Worm (Caenorhabditis elegans) whole organism, L1 larva: Measurements from ENCODE around the gene F31D5.2.

Experiments used
- C04F5.9 ChIP-seq: sonication (generic microtip); optimal IDR thresholded peaks from 2 replicates; lab custom pipeline; 2016; ENCODE audit warnings: missing genetic modification characterization, missing compliant biosample characterization
- alr-1 ChIP-seq: fragments of 200-800 bp; sonication (Bioruptor generic); optimal IDR thresholded peaks from 2 replicates; lab custom pipeline; 2018; ENCODE audit warnings: borderline replicate concordance, mild to moderate bottlenecking, missing genetic modification characterization, missing compliant biosample characterization
- dsc-1 ChIP-seq: sonication (generic microtip); optimal IDR thresholded peaks from 2 replicates; lab custom pipeline; 2016; ENCODE audit warnings: mild to moderate bottlenecking, missing genetic modification characterization, missing compliant biosample characterization
- efl-1 ChIP-seq, 4 experiments: fragments of 150-350 bp; optimal IDR thresholded peaks in 3 of 4; peaks in 1 of 4; 1 replicate in 1 of 4; 2 replicates in 3 of 4; lab custom pipeline; 2014; ENCODE audit warnings: missing biosample characterization in 2 of 4, missing genetic modification characterization in 2 of 4, missing genetic modification reagents in 2 of 4
- efl-3 ChIP-seq: fragments of 200-800 bp; sonication (Bioruptor generic); optimal IDR thresholded peaks from 2 replicates; lab custom pipeline; 2018; ENCODE audit warnings: mild to moderate bottlenecking, missing genetic modification characterization, missing compliant biosample characterization
- egl-13 ChIP-seq: sonication (generic microtip); optimal IDR thresholded peaks from 2 replicates; lab custom pipeline; 2016; ENCODE audit warnings: missing genotype, missing genetic modification reagents, missing genetic modification characterization, missing compliant biosample characterization
- egl-27 ChIP-seq, 2 experiments: fragments of 150-350 bp in 1 of 2; sonication (generic microtip); optimal IDR thresholded peaks; 3 replicates each; lab custom pipeline; 2017 to 2018; ENCODE audit warnings: missing biosample characterization in 2 of 2, missing genetic modification characterization in 2 of 2, missing genetic modification reagents in 2 of 2
- elt-2 ChIP-seq: sonication (generic microtip); optimal IDR thresholded peaks from 2 replicates; lab custom pipeline; 2016; ENCODE audit warnings: missing genetic modification characterization, mild to moderate bottlenecking, inconsistent platforms, missing compliant biosample characterization, missing genetic modification reagents
- fkh-4 ChIP-seq: sonication (generic microtip); optimal IDR thresholded peaks from 2 replicates; lab custom pipeline; 2016; ENCODE audit warnings: missing compliant biosample characterization, missing genetic modification characterization, borderline replicate concordance
- fos-1 ChIP-seq: fragments of 150-350 bp; optimal IDR thresholded peaks from 2 replicates; lab custom pipeline; 2014; ENCODE audit warnings: missing biosample characterization, missing genetic modification characterization
- hlh-4 ChIP-seq: sonication (generic microtip); optimal IDR thresholded peaks from 2 replicates; lab custom pipeline; 2016; ENCODE audit warnings: mild to moderate bottlenecking, missing genetic modification characterization, missing compliant biosample characterization
- isw-1 ChIP-seq: fragments of 200-800 bp; sonication (Bioruptor generic); IDR thresholded peaks from 2 replicates; pipeline ENCODE4 v1.3.6; 2022; ENCODE audit warnings: missing genetic modification characterization, missing compliant biosample characterization
- lin-15B ChIP-seq: fragments of 150-350 bp; sonication (generic microtip); optimal IDR thresholded peaks from 3 replicates; lab custom pipeline; 2014; ENCODE audit warnings: missing biosample characterization, missing genetic modification characterization
- lir-3 ChIP-seq: sonication (generic microtip); optimal IDR thresholded peaks from 2 replicates; lab custom pipeline; 2016; ENCODE audit warnings: mild to moderate bottlenecking, missing genetic modification characterization, moderate library complexity, missing compliant biosample characterization; ENCODE audit not compliant: poor library complexity
- lsy-2 ChIP-seq, 2 experiments: fragments of 150-350 bp; optimal IDR thresholded peaks; 2 replicates each; lab custom pipeline; 2014; ENCODE audit warnings: missing biosample characterization in 2 of 2, missing genetic modification characterization in 2 of 2
- mab-9 ChIP-seq: fragments of 200-800 bp; sonication (Bioruptor generic); IDR thresholded peaks from 2 replicates; pipeline ENCODE4 v1.3.6; 2022; ENCODE audit warnings: missing genetic modification reagents, missing genetic modification characterization, missing compliant biosample characterization
- mdl-1 ChIP-seq, 2 experiments: fragments of 150-350 bp; optimal IDR thresholded peaks; 2 replicates each; lab custom pipeline; 2014 to 2017; ENCODE audit warnings: missing biosample characterization in 2 of 2, missing genetic modification characterization in 2 of 2, inconsistent platforms in 1 of 2
- mep-1 ChIP-seq: fragments of 150-350 bp; optimal IDR thresholded peaks from 2 replicates; lab custom pipeline; 2014; ENCODE audit warnings: missing biosample characterization, missing genetic modification characterization
- nhr-20 ChIP-seq: sonication (generic microtip); optimal IDR thresholded peaks from 2 replicates; lab custom pipeline; 2016; ENCODE audit warnings: mild to moderate bottlenecking, missing genetic modification characterization, missing compliant biosample characterization
- nhr-237 ChIP-seq: fragments of 150-350 bp; optimal IDR thresholded peaks from 2 replicates; lab custom pipeline; 2014; ENCODE audit warnings: missing biosample characterization, missing genetic modification characterization
- nhr-28 ChIP-seq: fragments of 150-350 bp; optimal IDR thresholded peaks from 2 replicates; lab custom pipeline; 2014; ENCODE audit warnings: missing biosample characterization, missing genetic modification characterization
- nhr-71 ChIP-seq: sonication (generic microtip); optimal IDR thresholded peaks from 2 replicates; lab custom pipeline; 2016; ENCODE audit warnings: mild to moderate bottlenecking, missing genetic modification characterization, moderate library complexity, missing compliant biosample characterization
- nhr-90 ChIP-seq: sonication (generic microtip); optimal IDR thresholded peaks from 2 replicates; lab custom pipeline; 2016; ENCODE audit warnings: mild to moderate bottlenecking, missing genetic modification characterization, missing compliant biosample characterization; ENCODE audit not compliant: poor library complexity
- pag-3 ChIP-seq: sonication (generic microtip); optimal IDR thresholded peaks from 2 replicates; lab custom pipeline; 2017; ENCODE audit warnings: missing genetic modification characterization, mild to moderate bottlenecking, missing compliant biosample characterization, antibody characterized with exemption, borderline replicate concordance; ENCODE audit not compliant: insufficient read depth
- pax-3 ChIP-seq: fragments of 200-800 bp; sonication (Bioruptor generic); optimal IDR thresholded peaks from 2 replicates; lab custom pipeline; 2018; ENCODE audit warnings: mild to moderate bottlenecking, missing genetic modification characterization, moderate library complexity, missing compliant biosample characterization
- pqm-1 ChIP-seq: sonication (generic microtip); optimal IDR thresholded peaks from 3 replicates; lab custom pipeline; 2017; ENCODE audit warnings: missing biosample characterization, missing genetic modification characterization
- sup-37 ChIP-seq: fragments of 200-800 bp; sonication (Bioruptor generic); optimal IDR thresholded peaks from 2 replicates; lab custom pipeline; 2018; ENCODE audit warnings: mild to moderate bottlenecking, missing genetic modification characterization, missing compliant biosample characterization
- swsn-7 ChIP-seq: sonication (generic microtip); optimal IDR thresholded peaks from 2 replicates; lab custom pipeline; 2016; ENCODE audit warnings: missing genetic modification characterization, missing compliant biosample characterization
- unc-98 ChIP-seq: fragments of 200-800 bp; sonication (Bioruptor generic); IDR thresholded peaks from 2 replicates; pipeline ENCODE4 v1.3.6; 2022; ENCODE audit warnings: missing genetic modification characterization, missing compliant biosample characterization
- vab-15 ChIP-seq: sonication (generic microtip); optimal IDR thresholded peaks from 2 replicates; lab custom pipeline; 2017; ENCODE audit warnings: missing genotype, mild to moderate bottlenecking, missing genetic modification characterization, missing compliant biosample characterization
- xbp-1 ChIP-seq: sonication (generic microtip); optimal IDR thresholded peaks from 2 replicates; lab custom pipeline; 2016; ENCODE audit warnings: missing genetic modification characterization, missing compliant biosample characterization
- zip-4 ChIP-seq: fragments of 200-800 bp; sonication (Bioruptor generic); optimal IDR thresholded peaks from 2 replicates; lab custom pipeline; 2018; ENCODE audit warnings: mild to moderate bottlenecking, missing genetic modification characterization, moderate library complexity, missing compliant biosample characterization
- ztf-11 ChIP-seq, 2 experiments: sonication (generic microtip); optimal IDR thresholded peaks; 2 replicates each; lab custom pipeline; 2016 to 2017; ENCODE audit warnings: missing genetic modification characterization in 2 of 2, missing biosample characterization in 1 of 2, missing compliant biosample characterization in 1 of 2
- ztf-4 ChIP-seq: fragments of 150-350 bp; optimal IDR thresholded peaks from 2 replicates; lab custom pipeline; 2014; ENCODE audit warnings: missing biosample characterization, missing genetic modification characterization

Gene F31D5.2

DNA sequence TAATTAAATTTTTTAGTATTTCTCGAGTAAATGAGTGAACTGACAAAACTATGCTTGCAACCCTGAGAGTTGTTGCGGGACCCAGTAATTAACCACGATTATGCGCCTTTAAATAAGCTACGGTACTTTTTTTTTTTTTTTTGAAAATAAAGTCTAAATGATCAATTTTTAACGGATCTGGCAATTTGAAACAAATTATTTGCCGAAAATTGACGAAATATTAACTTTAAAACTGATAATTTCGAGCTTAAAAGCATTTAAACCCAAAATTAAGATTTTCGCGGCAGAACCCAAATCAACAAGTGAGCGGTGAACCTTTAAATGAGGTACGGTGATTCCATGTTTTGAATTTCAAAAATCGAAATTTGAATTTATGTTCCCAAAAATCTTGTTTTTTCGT lies 7.1 kb downstream of the F31D5.2 start:
- TF ChIP-seq nhr-237 (tag; lab: Kevin White, UChicago) (no peak), unc-98 (GFP tag; lab: Robert Waterston, UW) (no peak), mep-1 (no peak), egl-27 (tag; optimal IDR thresholded peaks at IDR 0.05; lab: Kevin White, UChicago) (no peak), swsn-7 (tag; lab: Kevin White, UChicago) (no peak), nhr-71 (tag; lab: Kevin White, UChicago) (no peak), nhr-20 (tag; lab: Kevin White, UChicago) (no peak), mdl-1 (tag; optimal IDR thresholded peaks at IDR 0.05; lab: Kevin White, UChicago) (no peak), nhr-90 (tag; lab: Kevin White, UChicago) (no peak)

DNA sequence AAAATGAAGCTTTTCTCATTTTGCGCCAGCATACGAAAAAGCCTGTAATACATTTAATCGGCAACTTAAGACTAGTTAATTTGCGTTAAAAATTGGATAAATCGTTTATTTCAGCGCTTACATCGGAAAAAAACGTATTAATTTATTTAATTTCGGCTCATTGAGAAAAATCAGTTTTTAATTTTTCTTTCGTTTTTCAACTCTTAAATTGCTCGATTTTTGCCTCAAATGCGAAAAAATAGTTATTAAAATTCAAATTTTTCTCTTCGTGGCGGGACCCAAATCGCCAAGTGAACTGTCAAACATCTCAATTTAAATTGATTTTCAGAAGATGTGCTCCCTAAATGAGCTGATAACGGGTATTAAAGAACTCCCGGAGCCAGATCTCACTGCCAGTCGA lies 7.6 kb downstream of the F31D5.2 start, which contains the start of gene C16A11.5:
TSS of gene C16A11.5 (plus strand) at position 323 of the 400 bp plus-strand sequence.
- no peak for TF ChIP-seq pag-3 (tag; lab: Kevin White, UChicago)
- no peak for TF ChIP-seq efl-1 (optimal IDR thresholded peaks at IDR 0.05; lab: Kevin White, UChicago)
- peak in 1 of 2 experiments; percentile 75 for TF ChIP-seq efl-1 (GFP tag; optimal IDR thresholded peaks at IDR 0.05 in 1 of 2; lab: Kevin White, UChicago)

DNA sequence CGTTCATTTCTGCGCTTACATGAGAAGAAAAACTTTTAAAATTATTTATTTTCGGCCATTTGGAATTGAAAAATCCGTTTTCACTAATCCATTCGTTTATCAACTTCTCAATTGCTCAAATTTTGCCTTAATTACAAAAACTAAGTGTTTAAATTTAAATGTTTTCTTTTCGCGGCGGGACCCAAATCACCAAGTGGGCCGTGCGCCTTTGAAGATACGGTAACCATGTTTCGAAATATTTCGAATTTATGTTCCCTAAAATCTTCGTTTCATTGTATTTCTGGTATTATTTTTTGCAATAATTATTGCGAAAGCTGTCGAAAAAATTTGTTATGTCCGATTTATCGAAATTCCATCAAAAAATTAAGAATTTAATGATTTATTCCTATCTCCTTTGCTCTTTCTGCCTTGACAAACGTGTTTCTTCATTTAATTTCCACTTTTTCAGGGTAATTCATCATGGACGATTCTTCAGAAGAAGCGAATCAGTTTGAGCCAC lies 11.2 kb downstream of the F31D5.2 start, which contains the start of gene C16A11.4:
TSS of gene C16A11.4 (plus strand) at position 449 of the 499 bp plus-strand sequence.
- no peak for TF ChIP-seq vab-15 (tag; lab: Kevin White, UChicago)
- no peak for TF ChIP-seq lir-3 (tag; lab: Kevin White, UChicago)
- TF ChIP-seq pqm-1 (tag; lab: Kevin White, UChicago): no peak
- TF ChIP-seq lin-15B: no peak
- no peak for TF ChIP-seq elt-2 (tag; lab: Kevin White, UChicago)
- no peak for TF ChIP-seq hlh-4 (tag; lab: Kevin White, UChicago)
- TF ChIP-seq xbp-1 (tag; lab: Kevin White, UChicago): no peak
- TF ChIP-seq sup-37 (GFP tag; lab: Kevin White, UChicago): no peak
- no peak for TF ChIP-seq egl-27 (tag; optimal IDR thresholded peaks at IDR 0.05; lab: Kevin White, UChicago)
- TF ChIP-seq nhr-71 (tag; lab: Kevin White, UChicago): no peak
- no peak for TF ChIP-seq zip-4
- TF ChIP-seq, all 84 proteins: peak for 0

DNA sequence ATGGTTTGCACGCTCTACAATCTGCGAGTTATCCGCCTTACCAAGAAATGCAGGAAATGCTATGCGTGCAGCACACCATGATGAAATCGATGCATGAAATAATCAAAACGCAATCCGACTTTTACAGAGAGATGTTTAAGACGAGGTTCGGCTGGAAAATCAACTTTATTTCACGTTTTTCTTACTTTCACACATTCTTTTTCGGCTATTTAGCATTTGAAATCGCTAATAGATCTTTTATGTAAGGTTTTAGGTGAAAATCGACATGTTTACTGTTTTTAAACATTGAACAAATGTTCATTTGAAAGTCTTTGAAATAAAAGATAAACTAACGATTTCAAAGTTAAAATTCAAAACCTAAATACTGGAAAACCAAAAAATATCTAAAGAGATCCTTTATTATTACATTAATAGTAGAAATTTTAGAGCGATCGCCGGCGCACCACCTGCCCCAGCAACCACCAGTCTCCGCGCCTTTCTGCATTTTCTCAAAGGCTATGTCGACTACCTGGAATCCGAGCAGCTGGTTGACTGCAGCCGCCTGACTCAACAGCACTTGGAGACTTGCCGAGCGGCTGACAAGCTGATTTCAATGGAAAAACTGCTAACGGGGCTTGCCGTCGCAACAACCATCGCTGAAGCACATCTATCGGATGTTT lies 12.8 kb downstream of the F31D5.2 start:
- TF ChIP-seq efl-1 (optimal IDR thresholded peaks at IDR 0.05; lab: Kevin White, UChicago) (no peak), efl-1 (GFP tag; optimal IDR thresholded peaks at IDR 0.05 in 1 of 2; lab: Kevin White, UChicago) (peak in 1 of 2 experiments; percentile 72), lsy-2 (tag; optimal IDR thresholded peaks at IDR 0.05; lab: Kevin White, UChicago) (no peak)
- TF ChIP-seq, all 84 proteins: peak for 1

DNA sequence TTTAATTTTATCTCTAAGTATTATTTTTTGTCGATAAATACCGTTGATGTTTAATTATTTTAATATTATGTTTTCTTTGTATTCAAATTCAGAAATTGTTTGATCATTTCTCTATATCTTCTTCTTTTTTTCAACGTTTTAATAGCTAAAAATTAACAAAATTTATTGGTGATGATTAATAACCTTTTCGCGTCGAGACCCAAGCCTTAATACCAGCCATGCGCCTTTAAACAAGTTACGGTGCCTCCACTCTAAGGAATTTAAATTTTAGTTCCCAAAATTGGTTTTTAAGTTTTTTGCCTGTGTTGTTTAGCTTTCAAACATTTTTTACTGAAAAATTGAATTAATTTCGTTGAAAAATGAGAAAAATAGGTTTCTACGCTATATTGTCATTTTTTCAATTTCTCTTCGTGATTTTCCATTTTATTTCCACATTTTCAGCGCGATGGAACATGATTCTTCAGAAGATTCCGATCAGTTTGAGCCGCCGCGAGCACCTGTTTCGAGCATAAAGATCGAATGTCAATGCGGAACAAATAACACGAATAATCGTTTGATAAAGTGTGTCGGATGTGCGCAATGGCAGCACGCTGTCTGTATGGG lies 13.8 kb downstream of the F31D5.2 start, which contains the start of gene C16A11.3:
TSS of gene C16A11.3 (plus strand) at position 440 of the 603 bp plus-strand sequence.
- no peak for TF ChIP-seq egl-13 (tag; lab: Kevin White, UChicago)

- TF ChIP-seq lir-3 (tag; lab: Kevin White, UChicago) (no peak), efl-3 (GFP tag; lab: Kevin White, UChicago) (no peak), isw-1 (GFP tag; lab: Robert Waterston, UW) (no peak), fos-1 (no peak), mab-9 (GFP tag; lab: Robert Waterston, UW) (no peak), nhr-237 (tag; lab: Kevin White, UChicago) (no peak), pax-3 (tag; lab: Kevin White, UChicago) (no peak), nhr-71 (tag; lab: Kevin White, UChicago) (no peak), efl-1 (optimal IDR thresholded peaks at IDR 0.05; lab: Kevin White, UChicago) (no peak), efl-1 (GFP tag; optimal IDR thresholded peaks at IDR 0.05 in 1 of 2; lab: Kevin White, UChicago) (no peak), ztf-11 (tag; optimal IDR thresholded peaks at IDR 0.05; lab: Kevin White, UChicago) (no peak), fkh-4 (tag; lab: Kevin White, UChicago) (no peak), C04F5.9 (tag; lab: Kevin White, UChicago) (no peak), alr-1 (no peak), dsc-1 (tag; lab: Kevin White, UChicago) (no peak), zip-4 (no peak), nhr-28 (tag; lab: Kevin White, UChicago) (no peak), ztf-4 (tag; lab: Kevin White, UChicago) (no peak), pqm-1 (tag; lab: Kevin White, UChicago) (no peak), xbp-1 (tag; lab: Kevin White, UChicago) (no peak)
These were observed 15.5 kb downstream of the F31D5.2 start, which contains the start of gene C16A11.10 for ce11 chrII:4230816-4231435. Gene C16A11.10, plus strand, starts transcription at chrII:4231385.
